Fruit fly (Drosophila melanogaster) whole organism, embryonic: ENCODE results near the gene CG9107.

ENCODE experiments used
- CG10565 ChIP-seq: fragments of 200-800 bp; sonication (Bioruptor generic); optimal IDR thresholded peaks from 3 replicates; lab custom pipeline; 2016; ENCODE audit warnings: missing biosample characterization, mild to moderate bottlenecking, missing genetic modification characterization
- CG11398 ChIP-seq: fragments of 200-800 bp; sonication (Bioruptor generic); optimal IDR thresholded peaks from 2 replicates; lab custom pipeline; 2016; ENCODE audit warnings: missing biosample characterization, missing genetic modification characterization
- CG12071 ChIP-seq: fragments of 200-800 bp; sonication (Bioruptor generic); optimal IDR thresholded peaks from 3 replicates; lab custom pipeline; 2018; ENCODE audit warnings: missing biosample characterization, mild to moderate bottlenecking, missing genetic modification characterization
- CG1603 ChIP-seq: fragments of 200-800 bp; sonication (Bioruptor generic); optimal IDR thresholded peaks from 2 replicates; lab custom pipeline; 2019; ENCODE audit warnings: missing biosample characterization, mild to moderate bottlenecking, missing genetic modification characterization, moderate library complexity
- CG1647 ChIP-seq: fragments of 200-800 bp; sonication (Bioruptor generic); optimal IDR thresholded peaks from 3 replicates; lab custom pipeline; 2016; ENCODE audit warnings: missing biosample characterization, missing genetic modification characterization
- CG16779 ChIP-seq: fragments of 200-800 bp; sonication (Bioruptor generic); IDR thresholded peaks from 2 replicates; pipeline ENCODE4 v1.3.6; 2022; ENCODE audit warnings: missing biosample characterization, missing genetic modification characterization
- CG17802 ChIP-seq: fragments of 200-800 bp; sonication (Bioruptor generic); optimal IDR thresholded peaks from 2 replicates; lab custom pipeline; 2018; ENCODE audit warnings: missing biosample characterization, mild to moderate bottlenecking, missing genetic modification characterization, moderate library complexity
- CG2116 ChIP-seq: fragments of 200-800 bp; sonication (Bioruptor generic); optimal IDR thresholded peaks from 3 replicates; lab custom pipeline; 2018; ENCODE audit warnings: missing biosample characterization, mild to moderate bottlenecking, missing genetic modification characterization
- CG30020 ChIP-seq: fragments of 200-800 bp; optimal IDR thresholded peaks from 2 replicates; lab custom pipeline; 2019; ENCODE audit warnings: missing biosample characterization, mild to moderate bottlenecking, missing genetic modification characterization, moderate library complexity
- CG3163 ChIP-seq: fragments of 200-800 bp; sonication (Bioruptor generic); optimal IDR thresholded peaks from 3 replicates; lab custom pipeline; 2016; ENCODE audit warnings: missing biosample characterization, missing genetic modification characterization
- CG33213 ChIP-seq: fragments of 200-800 bp; sonication (Bioruptor generic); optimal IDR thresholded peaks from 3 replicates; lab custom pipeline; 2016; ENCODE audit warnings: missing biosample characterization, missing genetic modification characterization
- CG4617 ChIP-seq: fragments of 200-800 bp; sonication (Bioruptor generic); optimal IDR thresholded peaks from 3 replicates; lab custom pipeline; 2016; ENCODE audit warnings: missing biosample characterization, missing genetic modification characterization, borderline replicate concordance
- CG4820 ChIP-seq: fragments of 200-800 bp; sonication (Bioruptor generic); optimal IDR thresholded peaks from 3 replicates; lab custom pipeline; 2016; ENCODE audit warnings: missing biosample characterization, missing genetic modification characterization
- CG6175 ChIP-seq: fragments of 200-800 bp; sonication (Bioruptor generic); IDR thresholded peaks from 3 replicates; pipeline ENCODE4 v1.3.6; 2022; ENCODE audit warnings: missing biosample characterization, missing genetic modification characterization
- CG7271 ChIP-seq: fragments of 200-800 bp; sonication (Bioruptor generic); optimal IDR thresholded peaks from 2 replicates; lab custom pipeline; 2018; ENCODE audit warnings: missing biosample characterization, mild to moderate bottlenecking, missing genetic modification characterization, moderate library complexity
- CG7556 ChIP-seq: fragments of 200-800 bp; sonication (Bioruptor generic); optimal IDR thresholded peaks from 2 replicates; lab custom pipeline; 2017; ENCODE audit warnings: missing biosample characterization, mild to moderate bottlenecking, missing genetic modification characterization
- CG7745 ChIP-seq: fragments of 200-800 bp; sonication (Bioruptor generic); optimal IDR thresholded peaks from 2 replicates; lab custom pipeline; 2018; ENCODE audit warnings: missing biosample characterization, mild to moderate bottlenecking, missing genetic modification characterization, moderate library complexity
- CG7839 ChIP-seq: fragments of 200-800 bp; sonication (Bioruptor generic); optimal IDR thresholded peaks from 3 replicates; lab custom pipeline; 2018; ENCODE audit warnings: missing biosample characterization, mild to moderate bottlenecking, missing genetic modification characterization, moderate library complexity
- CG9817 ChIP-seq: fragments of 200-800 bp; sonication (Bioruptor generic); optimal IDR thresholded peaks from 2 replicates; lab custom pipeline; 2018; ENCODE audit warnings: missing biosample characterization, mild to moderate bottlenecking, missing genetic modification characterization, moderate library complexity
- CTCF ChIP-seq: fragments of 200-800 bp; sonication (Bioruptor generic); optimal IDR thresholded peaks from 2 replicates; lab custom pipeline; 2017; ENCODE audit warnings: missing biosample characterization, mild to moderate bottlenecking, missing genetic modification characterization, moderate library complexity
- Dll ChIP-seq: fragments of 200-800 bp; sonication (Bioruptor generic); IDR thresholded peaks from 4 replicates; pipeline ENCODE4 v1.3.6; 2022; ENCODE audit warnings: missing biosample characterization, missing genetic modification characterization; ENCODE audit not compliant: partially characterized antibody
- Fer1 ChIP-seq: fragments of 200-800 bp; sonication (Bioruptor generic); optimal IDR thresholded peaks from 2 replicates; lab custom pipeline; 2017; ENCODE audit warnings: missing biosample characterization, mild to moderate bottlenecking, missing genetic modification characterization
- Gug ChIP-seq: fragments of 200-800 bp; sonication (Bioruptor generic); IDR thresholded peaks from 4 replicates; pipeline ENCODE4 v1.3.6; 2022; ENCODE audit warnings: missing biosample characterization, missing genetic modification characterization
- H15 ChIP-seq: fragments of 200-800 bp; sonication (Bioruptor generic); IDR thresholded peaks from 3 replicates; pipeline ENCODE4 v1.3.6; 2022; ENCODE audit warnings: missing biosample characterization, missing genetic modification characterization
- Hand ChIP-seq: fragments of 200-800 bp; sonication (Bioruptor generic); optimal IDR thresholded peaks from 2 replicates; lab custom pipeline; 2017; ENCODE audit warnings: mild to moderate bottlenecking, missing biosample characterization, missing genetic modification reagents, missing genetic modification characterization
- HmgD ChIP-seq: fragments of 200-800 bp; sonication (Bioruptor generic); optimal IDR thresholded peaks from 3 replicates; lab custom pipeline; 2016; ENCODE audit warnings: missing biosample characterization, missing genetic modification characterization
- HmgZ ChIP-seq: fragments of 200-800 bp; sonication (Bioruptor generic); optimal IDR thresholded peaks from 2 replicates; lab custom pipeline; 2018; ENCODE audit warnings: missing biosample characterization, mild to moderate bottlenecking, missing genetic modification characterization
- Hsf ChIP-seq: fragments of 200-800 bp; sonication (Bioruptor generic); optimal IDR thresholded peaks from 3 replicates; lab custom pipeline; 2016; ENCODE audit warnings: missing biosample characterization, missing genetic modification characterization
- Jarid2 ChIP-seq: fragments of 200-800 bp; sonication (Bioruptor generic); optimal IDR thresholded peaks from 3 replicates; lab custom pipeline; 2017; ENCODE audit warnings: mild to moderate bottlenecking, missing biosample characterization, missing genetic modification reagents, missing genetic modification characterization
- Med ChIP-seq: fragments of 200-800 bp; sonication (Bioruptor generic); peaks from one replicate; lab custom pipeline; 2016; ENCODE audit warnings: missing biosample characterization, missing genetic modification characterization, mild to moderate bottlenecking, inconsistent platforms, moderate library complexity
- Meics ChIP-seq: fragments of 200-800 bp; sonication (Bioruptor generic); optimal IDR thresholded peaks from 2 replicates; lab custom pipeline; 2017; ENCODE audit warnings: missing biosample characterization, mild to moderate bottlenecking, missing genetic modification characterization
- Nf-YA ChIP-seq: fragments of 200-800 bp; sonication (Bioruptor generic); IDR thresholded peaks from 2 replicates; pipeline ENCODE4 v1.3.6; 2022; ENCODE audit warnings: missing biosample characterization, missing genetic modification characterization
- Nf-YC ChIP-seq: fragments of 200-800 bp; optimal IDR thresholded peaks from 3 replicates; lab custom pipeline; 2019; ENCODE audit warnings: missing biosample characterization, mild to moderate bottlenecking, missing genetic modification characterization, moderate library complexity
- Trl ChIP-seq, 3 experiments: fragments of >200 bp in 2 of 3; fragments of 200-800 bp in 1 of 3; sonication (Bioruptor generic) in 1 of 3; optimal IDR thresholded peaks; 2 replicates in 1 of 3; 3 replicates in 2 of 3; lab custom pipeline; 2016 to 2017; ENCODE audit warnings: missing biosample characterization in 1 of 3, missing genetic modification characterization in 1 of 3
- ab ChIP-seq: fragments of 200-800 bp; sonication (Bioruptor generic); optimal IDR thresholded peaks from 2 replicates; lab custom pipeline; 2016; ENCODE audit warnings: missing biosample characterization, missing genetic modification characterization
- az2 ChIP-seq: fragments of 200-800 bp; sonication (Bioruptor generic); optimal IDR thresholded peaks from 3 replicates; lab custom pipeline; 2016; ENCODE audit warnings: missing biosample characterization, missing genetic modification characterization
- crol ChIP-seq: fragments of 200-800 bp; sonication (Bioruptor generic); IDR thresholded peaks from 2 replicates; pipeline ENCODE4 v1.3.6; 2022; ENCODE audit warnings: missing biosample characterization, missing genetic modification characterization
- en ChIP-seq: fragments of 200-800 bp; sonication (Bioruptor generic); optimal IDR thresholded peaks from 2 replicates; lab custom pipeline; 2016; ENCODE audit warnings: missing biosample characterization, missing genetic modification characterization
- eyg ChIP-seq: fragments of 200-800 bp; sonication (Bioruptor generic); optimal IDR thresholded peaks from 3 replicates; lab custom pipeline; 2016; ENCODE audit warnings: missing biosample characterization, missing genetic modification characterization
- fu2 ChIP-seq: fragments of 200-800 bp; sonication (Bioruptor generic); optimal IDR thresholded peaks from 2 replicates; lab custom pipeline; 2016; ENCODE audit warnings: missing biosample characterization, missing genetic modification characterization
- gem ChIP-seq: fragments of 200-800 bp; sonication (Bioruptor generic); optimal IDR thresholded peaks from 2 replicates; lab custom pipeline; 2019; ENCODE audit warnings: missing biosample characterization, mild to moderate bottlenecking, missing genetic modification characterization, moderate library complexity
- grau ChIP-seq: fragments of 200-800 bp; optimal IDR thresholded peaks from 3 replicates; lab custom pipeline; 2019; ENCODE audit warnings: missing biosample characterization, mild to moderate bottlenecking, missing genetic modification characterization, moderate library complexity
- her ChIP-seq: fragments of 200-800 bp; sonication (Bioruptor generic); optimal IDR thresholded peaks from 2 replicates; lab custom pipeline; 2016; ENCODE audit warnings: missing biosample characterization, missing genetic modification characterization
- klu ChIP-seq: fragments of 200-800 bp; sonication (Bioruptor generic); IDR thresholded peaks from 2 replicates; pipeline ENCODE4 v1.3.6; 2022; ENCODE audit warnings: missing biosample characterization, missing genetic modification characterization
- mam ChIP-seq: fragments of 200-800 bp; sonication (Bioruptor generic); optimal IDR thresholded peaks from 3 replicates; lab custom pipeline; 2016; ENCODE audit warnings: missing biosample characterization, missing genetic modification characterization
- p53 ChIP-seq: fragments of 200-800 bp; sonication (Bioruptor generic); optimal IDR thresholded peaks from 2 replicates; lab custom pipeline; 2016; ENCODE audit warnings: missing biosample characterization, missing genetic modification characterization
- phol ChIP-seq: fragments of 200-800 bp; sonication (Bioruptor generic); optimal IDR thresholded peaks from 3 replicates; lab custom pipeline; 2018; ENCODE audit warnings: missing biosample characterization, mild to moderate bottlenecking, missing genetic modification characterization, moderate library complexity
- row ChIP-seq: fragments of 200-800 bp; sonication (Bioruptor generic); IDR thresholded peaks from 3 replicates; pipeline ENCODE4 v1.3.6; 2022; ENCODE audit warnings: missing biosample characterization, missing genetic modification characterization
- sd ChIP-seq: fragments of 200-800 bp; sonication (Bioruptor generic); optimal IDR thresholded peaks from 3 replicates; lab custom pipeline; 2018; ENCODE audit warnings: missing biosample characterization, mild to moderate bottlenecking, missing genetic modification characterization, moderate library complexity
- stwl ChIP-seq: fragments of 200-800 bp; sonication (Bioruptor generic); optimal IDR thresholded peaks from 3 replicates; lab custom pipeline; 2018; ENCODE audit warnings: missing biosample characterization, mild to moderate bottlenecking, missing genetic modification characterization, moderate library complexity
- vnd ChIP-seq: fragments of 200-800 bp; sonication (Bioruptor generic); IDR thresholded peaks from 3 replicates; pipeline ENCODE4 v1.3.6; 2022; ENCODE audit warnings: missing biosample characterization, missing genetic modification characterization; ENCODE audit not compliant: partially characterized antibody

Gene CG9107

DNA sequence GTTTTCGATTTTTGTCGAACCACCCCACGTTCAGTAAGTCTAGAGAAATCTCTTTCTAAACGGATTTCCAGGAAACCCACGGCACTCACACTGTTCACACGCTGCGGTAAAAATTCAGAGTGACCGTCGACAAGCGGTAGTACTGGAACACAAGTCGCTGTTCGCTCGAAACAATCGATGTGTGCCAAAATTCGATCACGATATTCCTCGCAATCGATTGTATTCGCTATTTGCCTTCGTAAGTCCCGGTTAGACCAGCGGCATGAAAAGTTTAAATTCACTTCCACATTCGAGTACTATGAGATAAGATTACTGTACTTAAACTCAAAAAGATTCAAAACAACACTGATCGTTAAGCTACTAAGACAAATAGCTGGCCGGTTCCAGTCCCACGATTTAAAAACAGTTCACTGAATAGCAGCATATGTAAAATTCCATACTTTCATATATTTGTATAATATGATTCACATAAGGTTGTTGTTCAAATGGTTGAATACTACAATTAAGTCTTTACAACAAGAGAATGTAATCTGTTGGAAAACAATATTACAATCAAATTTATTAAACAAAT lies 43.4 kb downstream of the CG9107 start, which contains the start of gene chic (continued):
- TF ChIP-seq mam: peak; percentile 21
- peak; percentile 38 for TF ChIP-seq HmgD (GFP tag; lab: Kevin White, UChicago)
- TF ChIP-seq Meics (GFP tag; lab: Kevin White, UChicago): peak; percentile 32
- TF ChIP-seq phol (tag; lab: Kevin White, UChicago): no peak
- no peak for TF ChIP-seq CG10565 (GFP tag; lab: Kevin White, UChicago)
- peak; percentile 23 for TF ChIP-seq CG12071 (GFP tag; lab: Kevin White, UChicago)
- no peak for TF ChIP-seq p53
- peak; percentile 8 for TF ChIP-seq Nf-YC (tag; lab: Kevin White, UChicago)
- TF ChIP-seq CG2116 (GFP tag; lab: Kevin White, UChicago): peak; percentile 16
- TF ChIP-seq Med (GFP tag; lab: Kevin White, UChicago): peak; percentile 79
- peak; percentile 38 for TF ChIP-seq CG1647 (GFP tag; lab: Kevin White, UChicago)
- TF ChIP-seq en (GFP tag; lab: Kevin White, UChicago): peak; percentile 10
- TF ChIP-seq row (GFP tag; lab: Robert Waterston, UW): no peak
- TF ChIP-seq stwl (tag; lab: Kevin White, UChicago): peak; percentile 57
- no peak for TF ChIP-seq klu (GFP tag; lab: Robert Waterston, UW)
- TF ChIP-seq CG4617 (GFP tag; lab: Kevin White, UChicago): peak; percentile 45
- no peak for TF ChIP-seq vnd
- TF ChIP-seq Gug (GFP tag; lab: Robert Waterston, UW): peak; percentile 18; the same call in 1 of the 4 replicates
- peak; percentile 18 for TF ChIP-seq Hand (GFP tag; lab: Kevin White, UChicago)
- TF ChIP-seq CG11398: peak; percentile 7
- peak; percentile 29 for TF ChIP-seq gem (tag; lab: Kevin White, UChicago)
- peak; percentile 100 for TF ChIP-seq CG17802
- peak; percentile 79 for TF ChIP-seq CG30020 (tag; lab: Kevin White, UChicago)
- TF ChIP-seq CG1603 (tag; lab: Kevin White, UChicago): peak; percentile 73
- no peak for TF ChIP-seq eyg (GFP tag; lab: Kevin White, UChicago)
- TF ChIP-seq CTCF: no peak
- TF ChIP-seq CG7271 (tag; lab: Kevin White, UChicago): no peak
- TF ChIP-seq fu2 (GFP tag; lab: Kevin White, UChicago): peak; percentile 0
- no peak for TF ChIP-seq CG6175 (GFP tag; lab: Robert Waterston, UW)
- TF ChIP-seq CG9817 (tag; lab: Kevin White, UChicago): peak; percentile 9
- TF ChIP-seq Nf-YA: no peak
- TF ChIP-seq grau (tag; lab: Kevin White, UChicago): no peak
- TF ChIP-seq CG7839 (tag; lab: Kevin White, UChicago): peak; percentile 7
- TF ChIP-seq Trl (optimal IDR thresholded peaks at IDR 0.05; lab: Kevin White, UChicago): no peak
- TF ChIP-seq Trl (GFP tag; optimal IDR thresholded peaks at IDR 0.05; lab: Kevin White, UChicago): peak; percentile 31
- peak; percentile 5 for TF ChIP-seq CG4820
- TF ChIP-seq H15 (GFP tag; lab: Robert Waterston, UW): no peak
- no peak for TF ChIP-seq CG16779 (GFP tag; lab: Robert Waterston, UW)
- peak; percentile 10 for TF ChIP-seq Hsf (GFP tag; lab: Kevin White, UChicago)
- peak; percentile 48 for TF ChIP-seq HmgZ
- no peak for TF ChIP-seq ab (GFP tag; lab: Kevin White, UChicago)
- TF ChIP-seq CG7556 (GFP tag; lab: Kevin White, UChicago): no peak
- no peak for TF ChIP-seq crol (GFP tag; lab: Robert Waterston, UW)
- peak; percentile 20 for TF ChIP-seq her (GFP tag; lab: Kevin White, UChicago)
- TF ChIP-seq az2: no peak
- TF ChIP-seq CG3163 (GFP tag; lab: Kevin White, UChicago): peak; percentile 22
- no peak for TF ChIP-seq Dll (GFP tag; lab: Robert Waterston, UW)
- TF ChIP-seq Jarid2 (GFP tag; lab: Kevin White, UChicago): peak; percentile 61
- TF ChIP-seq CG7745 (tag; lab: Kevin White, UChicago): peak; percentile 85
- peak; percentile 48 for TF ChIP-seq CG33213 (GFP tag; lab: Kevin White, UChicago)
- TF ChIP-seq Fer1 (GFP tag; lab: Kevin White, UChicago): peak; percentile 22
- TF ChIP-seq sd: no peak
